Worm (Caenorhabditis elegans) whole organism, young adult: Measurements from ENCODE around the gene C28D4.8.

Experiments used
- F10E7.11 ChIP-seq: sonication (generic microtip); optimal IDR thresholded peaks from 2 replicates; lab custom pipeline; 2017; ENCODE audit warnings: mild to moderate bottlenecking, missing genetic modification characterization, moderate library complexity, missing compliant biosample characterization
- F39B2.1 ChIP-seq: fragments of 200-800 bp; sonication (Bioruptor generic); IDR thresholded peaks from 2 replicates; pipeline ENCODE4 v1.3.6; 2022; ENCODE audit warnings: missing genetic modification reagents, missing genetic modification characterization, missing compliant biosample characterization
- ZK185.1 ChIP-seq: sonication (generic microtip); optimal IDR thresholded peaks from 2 replicates; lab custom pipeline; 2016; ENCODE audit warnings: mild to moderate bottlenecking, missing genetic modification characterization, missing compliant biosample characterization; ENCODE audit not compliant: poor library complexity, severe bottlenecking
- athp-1 ChIP-seq: sonication (generic microtip); optimal IDR thresholded peaks from 2 replicates; lab custom pipeline; 2017; ENCODE audit warnings: mild to moderate bottlenecking, missing genetic modification characterization, missing compliant biosample characterization
- pha-4 ChIP-seq: fragments of 150-350 bp; sonication (generic microtip); optimal IDR thresholded peaks from 2 replicates; lab custom pipeline; 2014; ENCODE audit warnings: missing biosample characterization, missing genetic modification reagents, missing genetic modification characterization
- unc-62 ChIP-seq: fragments of 150-350 bp; optimal IDR thresholded peaks from 2 replicates; lab custom pipeline; 2014; ENCODE audit warnings: missing biosample characterization, missing genetic modification reagents, missing genetic modification characterization

DNA sequence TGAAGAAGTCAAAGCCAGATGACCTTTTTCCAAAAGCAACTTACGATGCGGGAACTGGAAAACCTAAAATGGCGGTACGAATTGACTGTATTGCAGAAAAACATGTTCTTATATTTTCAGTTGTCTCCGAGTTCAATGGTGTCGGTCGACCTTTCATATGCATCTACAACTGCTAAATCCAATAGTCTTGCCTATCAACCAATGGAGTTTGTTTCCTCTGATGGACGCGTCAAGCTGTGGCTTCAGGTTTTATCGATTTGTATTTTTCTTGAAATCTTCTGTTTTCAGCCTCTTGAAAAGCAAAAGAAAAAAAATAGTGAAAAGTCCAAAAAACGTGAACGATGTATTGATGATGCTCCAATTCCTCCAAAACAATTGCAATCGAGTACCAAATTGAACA, 34.0 kb downstream of the C28D4.8 start:
- TF ChIP-seq pha-4 (tag; lab: Kevin White, UChicago), result no peak
- TF ChIP-seq unc-62 (GFP tag; lab: Kevin White, UChicago), result no peak
- TF ChIP-seq F10E7.11 (tag; lab: Kevin White, UChicago), result no peak
- no peak for TF ChIP-seq ZK185.1
- no peak for TF ChIP-seq athp-1
- no peak for TF ChIP-seq F39B2.1 (GFP tag; lab: Robert Waterston, UW)
